Fruit fly (Drosophila melanogaster) whole organism: Measurements from ENCODE around the gene Eh.

ENCODE experiments used
- CG8478 ChIP-seq: fragments of >200 bp; optimal IDR thresholded peaks from 2 replicates; lab custom pipeline; 2018; ENCODE audit warnings: inconsistent platforms
- Dll ChIP-seq: fragments of >200 bp; optimal IDR thresholded peaks from 2 replicates; lab custom pipeline; 2017
- psq ChIP-seq: fragments of >200 bp; optimal IDR thresholded peaks from 2 replicates; lab custom pipeline; 2017

- TF ChIP-seq psq (lab: Kevin White, UChicago): no peak
- TF ChIP-seq CG8478 (lab: Kevin White, UChicago): no peak
- no peak for TF ChIP-seq Dll (lab: Kevin White, UChicago)
Observed at dm6 chr3R:17409319-17409718, 39.3 kb downstream of the Eh start, which contains the start of gene CG5860.
